Worm (Caenorhabditis elegans) whole organism, L4/young adult: ENCODE data around the gene clec-5.

ENCODE experiments used
- W03F9.2 ChIP-seq: fragments of 150-350 bp; optimal IDR thresholded peaks from 2 replicates; lab custom pipeline; 2014; ENCODE audit warnings: missing biosample characterization, missing genetic modification characterization
- dao-5 ChIP-seq: sonication (generic microtip); optimal IDR thresholded peaks from 2 replicates; lab custom pipeline; 2016; ENCODE audit warnings: missing genotype, missing genetic modification characterization, moderate library complexity, missing compliant biosample characterization
- him-1 ChIP-seq: sonication (generic microtip); optimal IDR thresholded peaks from 2 replicates; lab custom pipeline; 2016; ENCODE audit warnings: missing genotype, missing genetic modification reagents, missing genetic modification characterization, missing compliant biosample characterization

ce11 chrIII:4903784-4904183, 20.4 kb upstream of the clec-5 start, which contains the start of gene kbp-2:
- TF ChIP-seq him-1 (tag; lab: Kevin White, UChicago) (no peak), dao-5 (no peak), W03F9.2 (tag; lab: Kevin White, UChicago) (no peak)
